Fruit fly (Drosophila melanogaster) whole organism, prepupa: ENCODE measurements around the gene bys.

Experiments
- Blimp-1 ChIP-seq: fragments of 200-800 bp; sonication (Bioruptor generic); optimal IDR thresholded peaks from 3 replicates; lab custom pipeline; 2017; ENCODE audit warnings: missing biosample characterization, missing genetic modification characterization, mild to moderate bottlenecking, moderate library complexity, missing genetic modification reagents
- CG10631 ChIP-seq: fragments of 200-800 bp; sonication (Bioruptor generic); optimal IDR thresholded peaks from 2 replicates; lab custom pipeline; 2016; ENCODE audit warnings: missing biosample characterization, missing genetic modification characterization
- CG10669 ChIP-seq: fragments of 200-800 bp; sonication (Bioruptor generic); optimal IDR thresholded peaks from 3 replicates; lab custom pipeline; 2018; ENCODE audit warnings: missing biosample characterization, mild to moderate bottlenecking, missing genetic modification characterization, moderate library complexity
- CG11294 ChIP-seq: fragments of 200-800 bp; sonication (Bioruptor generic); IDR thresholded peaks from 2 replicates; pipeline ENCODE4 v1.3.6; 2022; ENCODE audit warnings: missing biosample characterization, missing genetic modification characterization
- CG11762 ChIP-seq: fragments of 200-800 bp; sonication (Bioruptor generic); optimal IDR thresholded peaks from 3 replicates; lab custom pipeline; 2016; ENCODE audit warnings: missing biosample characterization, missing genetic modification characterization; ENCODE audit not compliant: insufficient read depth
- CG11902 ChIP-seq: fragments of 200-800 bp; sonication (Bioruptor generic); optimal IDR thresholded peaks from 3 replicates; lab custom pipeline; 2016; ENCODE audit warnings: missing biosample characterization, missing genetic modification characterization
- CG1621 ChIP-seq: fragments of 200-800 bp; sonication (Bioruptor generic); optimal IDR thresholded peaks from 3 replicates; lab custom pipeline; 2018; ENCODE audit warnings: missing biosample characterization, mild to moderate bottlenecking, missing genetic modification characterization
- CG16779 ChIP-seq: fragments of 200-800 bp; sonication (Bioruptor generic); optimal IDR thresholded peaks from 3 replicates; lab custom pipeline; 2017; ENCODE audit warnings: missing biosample characterization, mild to moderate bottlenecking, missing genetic modification characterization
- CG3032 ChIP-seq: fragments of 200-800 bp; optimal IDR thresholded peaks from 2 replicates; lab custom pipeline; 2019; ENCODE audit warnings: missing biosample characterization, mild to moderate bottlenecking, missing genetic modification characterization, moderate library complexity
- CG31627 ChIP-seq: fragments of 200-800 bp; sonication (Bioruptor generic); optimal IDR thresholded peaks from 3 replicates; lab custom pipeline; 2016; ENCODE audit warnings: missing biosample characterization, missing genetic modification characterization
- CG32006 ChIP-seq: fragments of 200-800 bp; sonication (Bioruptor generic); optimal IDR thresholded peaks from 3 replicates; lab custom pipeline; 2017; ENCODE audit warnings: missing biosample characterization, mild to moderate bottlenecking, missing genetic modification characterization
- CG34406 ChIP-seq: fragments of 200-800 bp; sonication (Bioruptor generic); optimal IDR thresholded peaks from 3 replicates; lab custom pipeline; 2016; ENCODE audit warnings: missing biosample characterization, missing genetic modification characterization
- CG3919 ChIP-seq: fragments of 200-800 bp; sonication (Bioruptor generic); optimal IDR thresholded peaks from 3 replicates; lab custom pipeline; 2016; ENCODE audit warnings: missing biosample characterization, missing genetic modification characterization
- CG6163 ChIP-seq: fragments of 200-800 bp; sonication (Bioruptor generic); IDR thresholded peaks from 3 replicates; pipeline ENCODE4 v1.3.6; 2022; ENCODE audit warnings: missing biosample characterization, missing genetic modification characterization
- CG6276 ChIP-seq: fragments of 200-800 bp; sonication (Bioruptor generic); optimal IDR thresholded peaks from 2 replicates; lab custom pipeline; 2017; ENCODE audit warnings: missing biosample characterization, mild to moderate bottlenecking, missing genetic modification characterization
- CG6792 ChIP-seq: fragments of 200-800 bp; sonication (Bioruptor generic); optimal IDR thresholded peaks from 3 replicates; lab custom pipeline; 2016; ENCODE audit warnings: missing biosample characterization, missing genetic modification characterization
- CG6808 ChIP-seq: fragments of 200-800 bp; sonication (Bioruptor generic); optimal IDR thresholded peaks from 3 replicates; lab custom pipeline; 2017; ENCODE audit warnings: missing biosample characterization, missing genetic modification characterization, mild to moderate bottlenecking, moderate library complexity, missing genetic modification reagents
- CG6854 ChIP-seq: fragments of 200-800 bp; sonication (Bioruptor generic); optimal IDR thresholded peaks from 2 replicates; lab custom pipeline; 2017; ENCODE audit warnings: missing biosample characterization, mild to moderate bottlenecking, missing genetic modification characterization
- CG7368 ChIP-seq: fragments of 200-800 bp; sonication (Bioruptor generic); optimal IDR thresholded peaks from 3 replicates; lab custom pipeline; 2016; ENCODE audit warnings: missing biosample characterization, missing genetic modification characterization
- CG8119 ChIP-seq: fragments of 200-800 bp; sonication (Bioruptor generic); IDR thresholded peaks from 3 replicates; pipeline ENCODE4 v1.3.6; 2022; ENCODE audit warnings: missing biosample characterization, missing genetic modification characterization
- CG8319 ChIP-seq: fragments of 200-800 bp; sonication (Bioruptor generic); optimal IDR thresholded peaks from 3 replicates; lab custom pipeline; 2016; ENCODE audit warnings: missing biosample characterization, missing genetic modification characterization
- CG8632 ChIP-seq: fragments of 200-800 bp; sonication (Bioruptor generic); optimal IDR thresholded peaks from 3 replicates; lab custom pipeline; 2016; ENCODE audit warnings: missing biosample characterization, missing genetic modification characterization
- Eip78C ChIP-seq: fragments of 200-800 bp; sonication (Bioruptor generic); peaks from one replicate; lab custom pipeline; 2016; ENCODE audit warnings: missing biosample characterization, missing genetic modification characterization
- Eip93F ChIP-seq: fragments of 200-800 bp; sonication (Bioruptor generic); optimal IDR thresholded peaks from 2 replicates; lab custom pipeline; 2016; ENCODE audit warnings: missing biosample characterization, mild to moderate bottlenecking, missing genetic modification characterization
- Ets21C ChIP-seq: fragments of 200-800 bp; sonication (Bioruptor generic); optimal IDR thresholded peaks from 3 replicates; lab custom pipeline; 2016; ENCODE audit warnings: missing biosample characterization, missing genetic modification characterization
- Ets96B ChIP-seq: fragments of 200-800 bp; optimal IDR thresholded peaks from 2 replicates; lab custom pipeline; 2019; ENCODE audit warnings: missing biosample characterization, mild to moderate bottlenecking, missing genetic modification characterization, moderate library complexity
- Gug ChIP-seq: fragments of 200-800 bp; sonication (Bioruptor generic); IDR thresholded peaks from 2 replicates; pipeline ENCODE4 v1.3.6; 2022; ENCODE audit warnings: missing biosample characterization, missing genetic modification characterization
- Hr38 ChIP-seq: sonication (Bioruptor generic); optimal IDR thresholded peaks from 2 replicates; lab custom pipeline; 2016; ENCODE audit warnings: missing biosample characterization, missing genetic modification characterization
- Hr4 ChIP-seq: fragments of 200-800 bp; sonication (Bioruptor generic); optimal IDR thresholded peaks from 3 replicates; lab custom pipeline; 2016; ENCODE audit warnings: missing biosample characterization, missing genetic modification characterization
- Lpt ChIP-seq: fragments of 200-800 bp; sonication (Bioruptor generic); optimal IDR thresholded peaks from 3 replicates; lab custom pipeline; 2016; ENCODE audit warnings: missing biosample characterization, missing genetic modification characterization
- OdsH ChIP-seq: fragments of 200-800 bp; sonication (Bioruptor generic); optimal IDR thresholded peaks from 3 replicates; lab custom pipeline; 2016; ENCODE audit warnings: missing biosample characterization, missing genetic modification characterization
- Smox ChIP-seq: fragments of 200-800 bp; sonication (Bioruptor generic); optimal IDR thresholded peaks from 3 replicates; lab custom pipeline; 2016; ENCODE audit warnings: missing biosample characterization, missing genetic modification characterization
- Sox102F ChIP-seq: fragments of 200-800 bp; sonication (Bioruptor generic); optimal IDR thresholded peaks from 2 replicates; lab custom pipeline; 2016; ENCODE audit warnings: missing biosample characterization, mild to moderate bottlenecking, missing genetic modification characterization
- Sox14 ChIP-seq: fragments of 200-800 bp; sonication (Bioruptor generic); optimal IDR thresholded peaks from 3 replicates; lab custom pipeline; 2016; ENCODE audit warnings: missing biosample characterization, missing genetic modification characterization
- Sox15 ChIP-seq: fragments of 200-800 bp; sonication (Bioruptor generic); optimal IDR thresholded peaks from 3 replicates; lab custom pipeline; 2016; ENCODE audit warnings: missing biosample characterization, missing genetic modification characterization
- acj6 ChIP-seq: fragments of 200-800 bp; sonication (Bioruptor generic); optimal IDR thresholded peaks from 3 replicates; lab custom pipeline; 2016; ENCODE audit warnings: missing biosample characterization, missing genetic modification characterization
- cyc ChIP-seq: fragments of 200-800 bp; sonication (Bioruptor generic); optimal IDR thresholded peaks from 3 replicates; lab custom pipeline; 2016; ENCODE audit warnings: missing biosample characterization, missing genetic modification characterization
- dac ChIP-seq: fragments of 200-800 bp; sonication (Bioruptor generic); optimal IDR thresholded peaks from 2 replicates; lab custom pipeline; 2017; ENCODE audit warnings: missing biosample characterization, mild to moderate bottlenecking, missing genetic modification characterization
- dsx ChIP-seq: fragments of 200-800 bp; optimal IDR thresholded peaks from 3 replicates; lab custom pipeline; 2019; ENCODE audit warnings: missing biosample characterization, mild to moderate bottlenecking, missing genetic modification characterization, moderate library complexity; ENCODE audit not compliant: poor library complexity, severe bottlenecking
- eg ChIP-seq: fragments of 200-800 bp; sonication (Bioruptor generic); IDR thresholded peaks from 3 replicates; pipeline ENCODE4 v1.3.6; 2022; ENCODE audit warnings: missing biosample characterization, missing genetic modification characterization
- esn ChIP-seq: fragments of 200-800 bp; sonication (Bioruptor generic); optimal IDR thresholded peaks from 2 replicates; lab custom pipeline; 2016; ENCODE audit warnings: missing biosample characterization, mild to moderate bottlenecking, missing genetic modification characterization, moderate library complexity
- fd59A ChIP-seq: fragments of 200-800 bp; sonication (Bioruptor generic); optimal IDR thresholded peaks from 2 replicates; lab custom pipeline; 2017; ENCODE audit warnings: missing biosample characterization, mild to moderate bottlenecking, missing genetic modification characterization, missing genetic modification reagents
- fd85E ChIP-seq: fragments of 200-800 bp; sonication (Bioruptor generic); optimal IDR thresholded peaks from 3 replicates; lab custom pipeline; 2016; ENCODE audit warnings: missing biosample characterization, missing genetic modification characterization
- fkh ChIP-seq: fragments of 200-800 bp; sonication (Bioruptor generic); optimal IDR thresholded peaks from 3 replicates; lab custom pipeline; 2017; ENCODE audit warnings: missing biosample characterization, mild to moderate bottlenecking, missing genetic modification characterization, moderate library complexity
- lz ChIP-seq: fragments of 200-800 bp; sonication (Bioruptor generic); optimal IDR thresholded peaks from 3 replicates; lab custom pipeline; 2016; ENCODE audit warnings: missing biosample characterization, missing genetic modification characterization
- pdm3 ChIP-seq: fragments of 200-800 bp; sonication (Bioruptor generic); optimal IDR thresholded peaks from 3 replicates; lab custom pipeline; 2016; ENCODE audit warnings: missing biosample characterization, missing genetic modification characterization
- salr ChIP-seq, 2 experiments: fragments of 200-800 bp; sonication (Bioruptor generic); optimal IDR thresholded peaks; 3 replicates each; lab custom pipeline; 2016 to 2018; ENCODE audit warnings: missing biosample characterization in 2 of 2, missing genetic modification characterization in 2 of 2, mild to moderate bottlenecking in 1 of 2
- spab ChIP-seq: fragments of 200-800 bp; sonication (Bioruptor generic); optimal IDR thresholded peaks from 2 replicates; lab custom pipeline; 2017; ENCODE audit warnings: missing biosample characterization, mild to moderate bottlenecking, missing genetic modification characterization, missing genetic modification reagents
- svp ChIP-seq: fragments of 200-800 bp; sonication (Bioruptor generic); peaks from one replicate; lab custom pipeline; 2016; ENCODE audit warnings: missing biosample characterization, missing genetic modification characterization
- topi ChIP-seq: fragments of 200-800 bp; sonication (Bioruptor generic); optimal IDR thresholded peaks from 3 replicates; lab custom pipeline; 2016; ENCODE audit warnings: missing biosample characterization, missing genetic modification characterization
- vri ChIP-seq: fragments of 200-800 bp; sonication (Bioruptor generic); optimal IDR thresholded peaks from 3 replicates; lab custom pipeline; 2016; ENCODE audit warnings: missing biosample characterization, mild to moderate bottlenecking, missing genetic modification characterization

The bys gene

DNA sequence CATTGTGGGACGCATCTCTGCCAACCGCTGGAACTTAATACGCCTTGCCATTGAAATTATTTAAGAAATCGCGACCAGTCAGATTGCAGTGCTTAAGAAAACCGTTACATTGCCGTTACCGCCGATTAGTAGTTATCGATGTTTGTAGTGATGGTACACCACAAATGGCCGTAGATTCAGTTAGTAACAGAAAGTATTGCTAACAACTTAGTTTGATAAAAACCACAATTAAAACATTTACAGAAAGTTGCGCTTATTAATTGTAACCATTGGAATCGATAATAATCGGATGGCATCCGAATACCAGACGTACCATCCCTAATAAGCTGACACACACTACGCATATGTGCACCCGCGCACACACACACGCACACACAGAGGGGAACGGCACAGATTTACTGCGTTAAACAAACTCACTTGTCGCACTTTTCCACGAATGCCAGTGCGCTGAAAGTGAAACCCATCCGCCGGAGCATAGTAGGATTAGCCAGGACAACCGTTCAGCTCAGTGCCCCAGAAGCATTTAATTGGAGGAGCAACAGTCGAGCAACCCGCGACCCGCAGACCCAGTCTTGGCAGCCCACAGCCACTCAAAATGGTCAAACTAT, 18.5 kb downstream of the bys start, which contains the start of the genes hdm and Ykt6:
Gene hdm (minus strand): TSS at position 51 of the 608 bp plus-strand sequence.
Gene Ykt6 (plus strand): TSS at position 329 of the 608 bp plus-strand sequence.
- TF ChIP-seq cyc (GFP tag; lab: Kevin White, UChicago), result peak; percentile 81
- no peak for TF ChIP-seq fd85E (GFP tag; lab: Kevin White, UChicago)
- peak; percentile 28 for TF ChIP-seq fd59A (GFP tag; lab: Kevin White, UChicago)
- TF ChIP-seq CG1621, result peak; percentile 57
- peak; percentile 85 for TF ChIP-seq svp (GFP tag; lab: Kevin White, UChicago)
- peak; percentile 80 for TF ChIP-seq lz (GFP tag; lab: Kevin White, UChicago)
- TF ChIP-seq CG6854 (GFP tag; lab: Kevin White, UChicago), result no peak
- peak; percentile 27 for TF ChIP-seq Lpt (GFP tag; lab: Kevin White, UChicago)
- no peak; the same call in 2 of the 3 replicates for TF ChIP-seq eg (GFP tag; lab: Robert Waterston, UW)
- no peak for TF ChIP-seq Smox (GFP tag; lab: Kevin White, UChicago)
- TF ChIP-seq pdm3 (GFP tag; lab: Kevin White, UChicago), result no peak
- TF ChIP-seq Gug, result peak; percentile 59
- peak; percentile 77 for TF ChIP-seq fkh (GFP tag; lab: Kevin White, UChicago)
- peak; percentile 64 for TF ChIP-seq CG3032 (tag; lab: Kevin White, UChicago)
- peak; percentile 62 for TF ChIP-seq Ets96B (tag; lab: Kevin White, UChicago)
- TF ChIP-seq salr (GFP tag; optimal IDR thresholded peaks at IDR 0.05; lab: Kevin White, UChicago), result no peak
- TF ChIP-seq CG8632 (GFP tag; lab: Kevin White, UChicago), result no peak
- TF ChIP-seq CG16779, result no peak
- peak; percentile 81 for TF ChIP-seq CG10631 (GFP tag; lab: Kevin White, UChicago)
- TF ChIP-seq Blimp-1 (GFP tag; lab: Kevin White, UChicago), result no peak
- peak; percentile 82 for TF ChIP-seq Eip78C (GFP tag; lab: Kevin White, UChicago)
- peak; percentile 63 for TF ChIP-seq CG6792
- TF ChIP-seq Sox102F (GFP tag; lab: Kevin White, UChicago), result no peak
- peak; percentile 23 for TF ChIP-seq Hr38 (GFP tag; lab: Kevin White, UChicago)
- TF ChIP-seq acj6 (GFP tag; lab: Kevin White, UChicago), result peak; percentile 71
- no peak for TF ChIP-seq CG6808 (GFP tag; lab: Kevin White, UChicago)
- no peak for TF ChIP-seq CG6276
- TF ChIP-seq CG8119 (GFP tag; lab: Robert Waterston, UW), result no peak
- peak; percentile 35 for TF ChIP-seq CG11762 (GFP tag; lab: Kevin White, UChicago)
- peak; percentile 78 for TF ChIP-seq topi (GFP tag; lab: Kevin White, UChicago)
- TF ChIP-seq vri (GFP tag; lab: Kevin White, UChicago), result no peak
- TF ChIP-seq CG3919 (GFP tag; lab: Kevin White, UChicago), result no peak
- TF ChIP-seq OdsH (GFP tag; lab: Kevin White, UChicago), result no peak
- TF ChIP-seq Hr4, result no peak
- no peak for TF ChIP-seq Eip93F
- TF ChIP-seq CG31627 (GFP tag; lab: Kevin White, UChicago), result peak; percentile 79
- TF ChIP-seq dac, result no peak
- peak; percentile 55 for TF ChIP-seq Sox15 (GFP tag; lab: Kevin White, UChicago)
- no peak for TF ChIP-seq CG10669
- TF ChIP-seq CG7368 (GFP tag; lab: Kevin White, UChicago), result peak; percentile 70
- TF ChIP-seq CG11294 (GFP tag; lab: Robert Waterston, UW), result peak; percentile 45; the same call in 1 of the 2 replicates
- peak; percentile 80 for TF ChIP-seq esn (GFP tag; lab: Kevin White, UChicago)
- peak; percentile 25 for TF ChIP-seq dsx
- peak; percentile 27 for TF ChIP-seq CG11902 (GFP tag; lab: Kevin White, UChicago)
- TF ChIP-seq spab (GFP tag; lab: Kevin White, UChicago), result no peak
- TF ChIP-seq CG8319, result peak; percentile 45
- peak; percentile 65 for TF ChIP-seq Ets21C (GFP tag; lab: Kevin White, UChicago)
- no peak for TF ChIP-seq CG32006
- no peak; the same call in 1 of the 3 replicates for TF ChIP-seq CG6163
- TF ChIP-seq CG34406, result no peak
- peak; percentile 73 for TF ChIP-seq Sox14 (GFP tag; lab: Kevin White, UChicago)
